Fruit fly (Drosophila melanogaster): Measurements from ENCODE around the gene Akh.

Gene Akh

DNA sequence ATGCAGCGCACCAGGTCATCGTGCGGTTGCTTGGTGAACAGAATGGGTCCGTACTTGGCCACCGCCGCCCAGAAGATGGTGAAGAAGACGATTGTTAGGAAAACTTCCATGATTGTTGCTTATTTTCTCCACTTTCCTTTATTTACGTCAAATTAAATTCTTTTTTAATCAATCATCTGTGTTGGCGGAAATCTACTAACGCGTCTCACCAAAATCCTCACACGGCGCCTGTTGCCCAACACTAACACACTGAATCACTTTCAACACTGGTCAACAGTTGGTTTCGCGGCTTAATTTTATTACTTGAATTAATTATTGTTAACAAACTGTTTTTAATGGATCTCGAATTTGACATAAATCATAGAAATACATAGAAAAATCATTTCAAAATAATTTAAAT, 45.4 kb downstream of the Akh start, which contains the start of gene VhaM9.7-c (continued):
- TF ChIP-seq unpg (GFP tag; optimal IDR thresholded peaks at IDR 0.05): no peak
- TF ChIP-seq CG30403 (GFP tag; optimal IDR thresholded peaks at IDR 0.05): peak; percentile 47
- TF ChIP-seq Dip2 (GFP tag; IDR thresholded peaks at IDR 0.05): no peak
- TF ChIP-seq fru (optimal IDR thresholded peaks at IDR 0.05): no peak
- TF ChIP-seq CG17912 (GFP tag; optimal IDR thresholded peaks at IDR 0.05): peak; percentile 11
- peak; percentile 53 for TF ChIP-seq CG9609 (GFP tag; optimal IDR thresholded peaks at IDR 0.05)
- TF ChIP-seq pan (optimal IDR thresholded peaks at IDR 0.05): no peak
- TF ChIP-seq pan (GFP tag; optimal IDR thresholded peaks at IDR 0.05 in 1 of 2, IDR thresholded peaks at IDR 0.05 in 1 of 2): no peak
- no peak for TF ChIP-seq ro (GFP tag; IDR thresholded peaks at IDR 0.05)
- TF ChIP-seq en (GFP tag; optimal IDR thresholded peaks at IDR 0.05): no peak
- TF ChIP-seq tna (GFP tag; IDR thresholded peaks at IDR 0.05; ENCODE audit: partially characterized antibody): no peak
- no peak for TF ChIP-seq salm (tag; optimal IDR thresholded peaks at IDR 0.05)
- no peak for TF ChIP-seq Neu2 (GFP tag; optimal IDR thresholded peaks at IDR 0.05; ENCODE audit: borderline replicate concordance)
- TF ChIP-seq ems (GFP tag; optimal IDR thresholded peaks at IDR 0.05): peak; percentile 10
- no peak for TF ChIP-seq CG8924 (tag; optimal IDR thresholded peaks at IDR 0.05)
- TF ChIP-seq CG11560 (tag; IDR thresholded peaks at IDR 0.05): no peak
- no peak for TF ChIP-seq danr (GFP tag; IDR thresholded peaks at IDR 0.05)
- TF ChIP-seq kay (GFP tag; optimal IDR thresholded peaks at IDR 0.05): no peak
- no peak for TF ChIP-seq Aef1 (GFP tag; IDR thresholded peaks at IDR 0.05)
- no peak for TF ChIP-seq C15 (GFP tag; IDR thresholded peaks at IDR 0.05)
- no peak for TF ChIP-seq chif (GFP tag; optimal IDR thresholded peaks at IDR 0.05)
- TF ChIP-seq CG15601 (tag; optimal IDR thresholded peaks at IDR 0.05): peak; percentile 9
- TF ChIP-seq jumu (GFP tag; optimal IDR thresholded peaks at IDR 0.05): no peak
- TF ChIP-seq CG13424 (tag; optimal IDR thresholded peaks at IDR 0.05): no peak
- TF ChIP-seq CG18619 (GFP tag; optimal IDR thresholded peaks at IDR 0.05): no peak
- no peak for TF ChIP-seq Fer2 (tag; optimal IDR thresholded peaks at IDR 0.05)
- TF ChIP-seq CG11695 (GFP tag; IDR thresholded peaks at IDR 0.05): no peak
- TF ChIP-seq psq (GFP tag; optimal IDR thresholded peaks at IDR 0.05): no peak
- no peak for TF ChIP-seq CG10274 (GFP tag; optimal IDR thresholded peaks at IDR 0.05)
- no peak for TF ChIP-seq CG8388 (GFP tag; optimal IDR thresholded peaks at IDR 0.05)
- TF ChIP-seq sug (tag; optimal IDR thresholded peaks at IDR 0.05): peak; percentile 26
- no peak for TF ChIP-seq CG11456 (GFP tag; IDR thresholded peaks at IDR 0.05)
- peak; percentile 3 for TF ChIP-seq kah (GFP tag; optimal IDR thresholded peaks at IDR 0.05)
- TF ChIP-seq CG1529 (GFP tag; optimal IDR thresholded peaks at IDR 0.05): no peak
- TF ChIP-seq CG34224 (GFP tag; IDR thresholded peaks at IDR 0.05; ENCODE audit: partially characterized antibody): peak; percentile 15; the same call in 1 of the 3 replicates
- peak in 1 of 2 experiments; percentile 3 for TF ChIP-seq Hr51 (GFP tag; optimal IDR thresholded peaks at IDR 0.05)
- no peak for TF ChIP-seq CG14014 (GFP tag; IDR thresholded peaks at IDR 0.05)
- no peak for TF ChIP-seq CG2678 (tag; optimal IDR thresholded peaks at IDR 0.05)
- TF ChIP-seq CG11085 (GFP tag; IDR thresholded peaks at IDR 0.05): no peak
- TF ChIP-seq CG31441 (GFP tag; IDR thresholded peaks at IDR 0.05): no peak
- TF ChIP-seq CG15696 (tag; optimal IDR thresholded peaks at IDR 0.05): no peak
- TF ChIP-seq fd96Cb (tag; optimal IDR thresholded peaks at IDR 0.05): no peak
- no peak for TF ChIP-seq CG2116 (GFP tag; optimal IDR thresholded peaks at IDR 0.05)
- peak; percentile 52 for TF ChIP-seq CG9797 (GFP tag; optimal IDR thresholded peaks at IDR 0.05)
- no peak for TF ChIP-seq CG10543 (GFP tag; optimal IDR thresholded peaks at IDR 0.05)
- no peak for TF ChIP-seq CG13894 (tag; optimal IDR thresholded peaks at IDR 0.05)
- no peak for TF ChIP-seq sens-2 (GFP tag; IDR thresholded peaks at IDR 0.05)
- TF ChIP-seq CG4404 (GFP tag; IDR thresholded peaks at IDR 0.05): no peak
- TF ChIP-seq CG12299 (tag; optimal IDR thresholded peaks at IDR 0.05): no peak
- TF ChIP-seq ab (GFP tag; optimal IDR thresholded peaks at IDR 0.05): no peak
- no peak for TF ChIP-seq dimm (GFP tag; IDR thresholded peaks at IDR 0.05)
- no peak for TF ChIP-seq Hmx (GFP tag; optimal IDR thresholded peaks at IDR 0.05)
- no peak for TF ChIP-seq CG7839 (tag; optimal IDR thresholded peaks at IDR 0.05)

All from whole organism, embryonic.